Worm (Caenorhabditis elegans): ENCODE measurements around the gene grd-11.

DNA sequence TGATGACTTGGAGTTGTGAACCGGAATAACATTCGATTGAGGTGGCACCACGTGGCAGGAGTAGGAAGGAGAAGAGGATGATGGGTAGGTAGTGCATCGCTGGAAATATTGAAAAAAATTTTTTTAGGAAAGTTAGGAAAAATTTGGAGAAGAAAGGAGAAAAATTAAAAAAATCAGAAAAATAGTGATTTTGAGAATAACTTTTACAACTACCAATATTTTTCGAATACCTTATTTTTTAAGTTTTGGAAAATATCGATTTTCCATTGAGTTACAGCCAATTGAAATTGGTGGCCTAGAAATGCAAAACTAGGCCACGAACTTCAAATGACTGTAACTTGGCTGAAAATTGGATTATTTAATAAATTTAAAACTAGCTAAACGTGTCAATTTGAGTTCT lies 21.3 kb upstream of the grd-11 start, which contains the start of gene Y38H6A.5:
- TF ChIP-seq flt-1 (GFP tag; IDR thresholded peaks at IDR 0.05), result no peak
- TF ChIP-seq hmg-4 (GFP tag; optimal IDR thresholded peaks at IDR 0.05), result no peak
- TF ChIP-seq ama-1 (optimal IDR thresholded peaks at IDR 0.05), result no peak
- no peak for TF ChIP-seq ceh-13 (GFP tag; optimal IDR thresholded peaks at IDR 0.05)
- TF ChIP-seq B0310.2 (tag; optimal IDR thresholded peaks at IDR 0.05), result no peak
- TF ChIP-seq ceh-36 (tag; optimal IDR thresholded peaks at IDR 0.05), result no peak

Measured in whole organism, early embryonic.